Fruit fly (Drosophila melanogaster) S2 (cell line): Measurements from ENCODE around the gene CG2519.

Source experiments
- CG8478 ChIP-seq: fragments of >200 bp; optimal IDR thresholded peaks from 2 replicates; lab custom pipeline; 2018
- CTCF ChIP-seq, 2 experiments: fragments of >200 bp; optimal IDR thresholded peaks; 2 replicates each; lab custom pipeline; 2018

DNA sequence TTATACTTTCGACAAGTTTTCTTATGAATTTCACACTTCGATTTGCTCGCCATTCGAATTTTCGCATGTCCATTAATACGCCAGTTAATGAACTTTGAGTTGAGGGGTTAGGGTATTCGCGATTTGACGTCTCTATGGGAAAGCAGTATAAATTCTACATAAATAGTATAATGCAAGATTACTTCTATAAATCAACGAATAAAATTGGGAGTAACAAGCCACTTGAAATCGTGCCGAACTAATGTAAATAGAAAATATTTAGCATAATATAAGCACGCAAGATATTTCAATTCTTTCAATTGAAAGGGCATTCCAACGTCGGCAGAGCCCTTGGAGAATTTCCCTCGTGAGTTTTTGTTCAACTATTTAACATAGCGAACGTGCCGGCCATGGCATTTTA lies 27.0 kb downstream of the CG2519 start:
- TF ChIP-seq CTCF (optimal IDR thresholded peaks at IDR 0.05; lab: Kevin White, UChicago) (no peak), CG8478 (lab: Kevin White, UChicago) (no peak)
